Fruit fly (Drosophila melanogaster) S2 (cell line): ENCODE results near the gene AgmNAT.

Experiments used
- CG8478 ChIP-seq: fragments of >200 bp; optimal IDR thresholded peaks from 2 replicates; lab custom pipeline; 2018
- CTCF ChIP-seq, 2 experiments: fragments of >200 bp; optimal IDR thresholded peaks; 2 replicates each; lab custom pipeline; 2018

- TF ChIP-seq CTCF (optimal IDR thresholded peaks at IDR 0.05; lab: Kevin White, UChicago) (no peak), CG8478 (no peak)
These were observed 31.9 kb upstream of the AgmNAT start for dm6 chrX:5847544-5847943.
